Worm (Caenorhabditis elegans) whole organism, early embryonic: Measurements from ENCODE around the gene srw-71.

Experiments used
- B0310.2 ChIP-seq: sonication (generic microtip); optimal IDR thresholded peaks from 2 replicates; lab custom pipeline; 2016; ENCODE audit warnings: mild to moderate bottlenecking, missing genetic modification characterization, missing compliant biosample characterization
- F13C5.2 ChIP-seq: sonication (generic microtip); optimal IDR thresholded peaks from 2 replicates; lab custom pipeline; 2017; ENCODE audit warnings: mild to moderate bottlenecking, missing genetic modification characterization, inconsistent platforms, missing compliant biosample characterization
- aly-1 ChIP-seq: sonication (generic microtip); optimal IDR thresholded peaks from 2 replicates; lab custom pipeline; 2016; ENCODE audit warnings: missing genetic modification characterization, missing compliant biosample characterization
- ama-1 ChIP-seq: fragments of 150-350 bp; optimal IDR thresholded peaks from 2 replicates; lab custom pipeline; 2014
- ceh-13 ChIP-seq: fragments of 200-800 bp; sonication (Bioruptor generic); optimal IDR thresholded peaks from 2 replicates; lab custom pipeline; 2018; ENCODE audit warnings: mild to moderate bottlenecking, missing genetic modification characterization, missing compliant biosample characterization
- ceh-36 ChIP-seq: sonication (generic microtip); optimal IDR thresholded peaks from 2 replicates; lab custom pipeline; 2016; ENCODE audit warnings: missing genetic modification characterization, inconsistent platforms, missing compliant biosample characterization
- ets-7 ChIP-seq: sonication (generic microtip); optimal IDR thresholded peaks from 2 replicates; lab custom pipeline; 2016; ENCODE audit warnings: missing genotype, missing genetic modification characterization, missing compliant biosample characterization
- hmbx-1 ChIP-seq: sonication (generic microtip); optimal IDR thresholded peaks from 2 replicates; lab custom pipeline; 2016; ENCODE audit warnings: mild to moderate bottlenecking, missing genetic modification characterization, missing compliant biosample characterization
- hmg-4 ChIP-seq: fragments of 200-800 bp; sonication (Bioruptor generic); optimal IDR thresholded peaks from 2 replicates; lab custom pipeline; 2018; ENCODE audit warnings: mild to moderate bottlenecking, missing genetic modification characterization, missing compliant biosample characterization
- hnd-1 ChIP-seq: sonication (generic microtip); optimal IDR thresholded peaks from 2 replicates; lab custom pipeline; 2016; ENCODE audit warnings: missing genetic modification characterization, missing compliant biosample characterization
- scrt-1 ChIP-seq: fragments of 200-800 bp; sonication (Bioruptor generic); IDR thresholded peaks from 2 replicates; pipeline ENCODE4 v1.3.6; 2022; ENCODE audit warnings: missing genetic modification characterization, missing compliant biosample characterization
- sea-1 ChIP-seq: fragments of 200-800 bp; sonication (Bioruptor generic); conservative IDR thresholded peaks from 2 replicates; pipeline ENCODE4 v1.3.6; 2022; ENCODE audit warnings: missing genetic modification characterization, missing compliant biosample characterization
- tbx-11 ChIP-seq: fragments of 200-800 bp; sonication (Bioruptor generic); IDR thresholded peaks from 2 replicates; pipeline ENCODE4 v1.3.6; 2022; ENCODE audit warnings: missing genetic modification characterization, missing compliant biosample characterization
- tbx-37 ChIP-seq: fragments of 200-800 bp; sonication (Bioruptor generic); conservative IDR thresholded peaks from 2 replicates; pipeline ENCODE4 v1.3.6; 2022; ENCODE audit warnings: missing genetic modification reagents, missing genetic modification characterization, missing compliant biosample characterization
- tra-4 ChIP-seq: sonication (generic microtip); optimal IDR thresholded peaks from 2 replicates; lab custom pipeline; 2017; ENCODE audit warnings: missing genetic modification characterization, missing compliant biosample characterization

The srw-71 gene

DNA sequence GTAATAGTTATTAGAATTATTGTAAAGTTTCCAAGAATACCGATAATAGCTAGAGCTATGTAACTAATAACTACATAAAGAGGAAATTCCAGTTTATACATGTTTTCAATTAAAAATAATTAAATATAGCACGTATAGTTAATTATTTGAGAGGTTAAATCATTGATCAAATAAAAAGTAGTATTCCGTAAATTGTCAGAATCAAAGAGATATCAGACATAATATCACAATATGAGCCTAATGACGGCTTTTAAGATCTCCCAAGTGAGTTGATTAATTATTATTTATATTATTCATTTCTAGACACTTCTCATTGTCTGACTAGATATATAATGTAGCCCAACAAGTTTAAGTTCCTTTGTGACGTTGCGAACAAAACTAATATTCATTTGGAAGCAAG lies 51.5 kb downstream of the srw-71 start, which contains the start of gene srsx-24:
Gene srsx-24, minus strand, starts transcription at position 101 of the 400 bp plus-strand sequence.
- TF ChIP-seq hnd-1 (tag; lab: Kevin White, UChicago) (no peak), ets-7 (tag; lab: Kevin White, UChicago) (no peak), tra-4 (no peak), scrt-1 (GFP tag; lab: Robert Waterston, UW) (no peak), F13C5.2 (tag; lab: Kevin White, UChicago) (no peak), hmbx-1 (tag; lab: Kevin White, UChicago) (no peak), B0310.2 (tag; lab: Kevin White, UChicago) (no peak), sea-1 (GFP tag; lab: Robert Waterston, UW) (no peak), tbx-37 (GFP tag; lab: Robert Waterston, UW) (no peak), hmg-4 (GFP tag; lab: Kevin White, UChicago) (no peak), ceh-36 (tag; lab: Kevin White, UChicago) (no peak), ama-1 (no peak), aly-1 (tag; lab: Kevin White, UChicago) (no peak), tbx-11 (no peak), ceh-13 (no peak)
